6 fruit fly cellular contexts compared by ENCODE assay signal in the genomic region with DNA sequence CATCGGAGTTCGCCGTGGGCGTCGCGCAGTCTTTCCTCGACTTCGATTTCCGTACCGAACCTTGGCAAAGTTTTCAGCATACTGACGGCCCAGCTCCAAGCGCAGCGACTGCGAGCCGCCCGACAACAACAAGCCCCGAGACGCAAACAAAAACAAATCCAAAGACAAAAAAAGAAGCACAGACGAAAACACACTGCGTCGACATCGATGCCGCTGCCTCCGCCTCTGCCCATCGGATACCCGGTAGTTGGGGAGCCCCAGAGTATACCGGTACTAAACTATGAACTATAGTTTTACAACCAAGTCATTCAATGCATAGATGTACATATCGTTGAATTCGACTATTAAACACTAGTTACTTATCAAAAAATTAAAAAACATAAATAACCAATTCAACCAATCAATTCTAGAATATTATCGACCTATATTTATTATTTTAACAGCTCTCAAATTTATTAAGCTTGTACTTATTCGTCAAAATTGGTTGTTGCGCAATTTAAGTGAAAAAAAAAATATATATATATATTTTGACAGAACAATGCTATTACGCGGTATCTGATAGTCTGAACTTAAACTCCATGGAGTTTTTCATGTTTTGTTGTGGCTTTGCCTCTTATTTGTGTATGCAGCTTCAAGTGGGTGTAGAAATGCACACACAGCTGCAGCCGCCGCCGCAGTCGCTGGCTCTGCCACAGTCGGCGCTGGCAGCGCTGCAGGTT.
TF ChIP-seq lines count a peak whose summit lies in the region.

No protein-coding gene starts in this region.

- TF ChIP-seq CTCF in whole organism, embryonic (GFP tag; optimal IDR thresholded peaks at IDR 0.05; lab: Kevin White, UChicago), result peak; percentile 31

TF ChIP-seq in whole organism, 6 proteins besides CTCF, POLR2A, EP300 and RAD21:
- TF ChIP-seq pan (optimal IDR thresholded peaks at IDR 0.05; lab: Kevin White, UChicago) (peak; percentile 86), usp (GFP tag; optimal IDR thresholded peaks at IDR 0.05; lab: Kevin White, UChicago) (no peak), Dll (optimal IDR thresholded peaks at IDR 0.05; lab: Kevin White, UChicago) (no peak)

TF ChIP-seq in whole organism, adult, 20 proteins besides CTCF, POLR2A, EP300 and RAD21:
- TF ChIP-seq ovo (GFP tag; optimal IDR thresholded peaks at IDR 0.05; lab: Kevin White, UChicago) (no peak), pad (GFP tag; optimal IDR thresholded peaks at IDR 0.05; lab: Kevin White, UChicago) (peak; percentile 16), kay (GFP tag; lab: Kevin White, UChicago; ENCODE audit: borderline replicate concordance) (no peak), cic (GFP tag; optimal IDR thresholded peaks at IDR 0.05; lab: Kevin White, UChicago) (no peak), cnc (optimal IDR thresholded peaks at IDR 0.05; lab: Kevin White, UChicago) (no peak), bab1 (GFP tag; optimal IDR thresholded peaks at IDR 0.05; lab: Kevin White, UChicago) (peak; percentile 14), CG7101 (tag; optimal IDR thresholded peaks at IDR 0.05; lab: Kevin White, UChicago) (no peak), CG33017 (tag; optimal IDR thresholded peaks at IDR 0.05; lab: Kevin White, UChicago) (no peak), CG7045 (GFP tag; optimal IDR thresholded peaks at IDR 0.05; lab: Kevin White, UChicago) (peak; percentile 10), tj (GFP tag; optimal IDR thresholded peaks at IDR 0.05; lab: Kevin White, UChicago) (peak; percentile 19)

TF ChIP-seq in whole organism, embryonic, 481 proteins besides CTCF, POLR2A, EP300 and RAD21 (continues in another document):
- TF ChIP-seq tna (GFP tag; IDR thresholded peaks at IDR 0.05; lab: Robert Waterston, UW; ENCODE audit: partially characterized antibody), result no peak
- TF ChIP-seq CG6765 (GFP tag; optimal IDR thresholded peaks at IDR 0.05; lab: Kevin White, UChicago), result peak; percentile 28
- peak; percentile 86 for TF ChIP-seq Oli (tag; optimal IDR thresholded peaks at IDR 0.05; lab: Kevin White, UChicago)
- TF ChIP-seq CG8388 (GFP tag; optimal IDR thresholded peaks at IDR 0.05; lab: Kevin White, UChicago), result peak; percentile 86
- no peak; the same call in 1 of the 2 replicates for TF ChIP-seq CG32767 (GFP tag; IDR thresholded peaks at IDR 0.05; lab: Robert Waterston, UW)
- TF ChIP-seq Rx (GFP tag; IDR thresholded peaks at IDR 0.05; lab: Robert Waterston, UW), result 0 out of 2 replicates have a peak, but pooled peaks have one; percentile 20
- TF ChIP-seq btn (GFP tag; optimal IDR thresholded peaks at IDR 0.05; lab: Kevin White, UChicago), result no peak
- TF ChIP-seq CG13123 (GFP tag; optimal IDR thresholded peaks at IDR 0.05; lab: Kevin White, UChicago), result peak; percentile 59
- TF ChIP-seq eyg (GFP tag; optimal IDR thresholded peaks at IDR 0.05; lab: Kevin White, UChicago), result no peak
- TF ChIP-seq CG4617 (GFP tag; optimal IDR thresholded peaks at IDR 0.05; lab: Kevin White, UChicago; ENCODE audit: borderline replicate concordance), result peak; percentile 41
- peak; percentile 69 for TF ChIP-seq Hsf (GFP tag; optimal IDR thresholded peaks at IDR 0.05; lab: Kevin White, UChicago)
- TF ChIP-seq CG13287 (GFP tag; IDR thresholded peaks at IDR 0.05; lab: Robert Waterston, UW; ENCODE audit: partially characterized antibody), result no peak
- TF ChIP-seq odd (GFP tag; optimal IDR thresholded peaks at IDR 0.05; lab: Kevin White, UChicago), result peak; percentile 77
- no peak for TF ChIP-seq CG17912 (GFP tag; optimal IDR thresholded peaks at IDR 0.05; lab: Kevin White, UChicago)
- no peak for TF ChIP-seq Dp (GFP tag; optimal IDR thresholded peaks at IDR 0.05; lab: Kevin White, UChicago)
- peak; percentile 56 for TF ChIP-seq kay (GFP tag; optimal IDR thresholded peaks at IDR 0.05; lab: Kevin White, UChicago)

TF ChIP-seq in whole organism, prepupa, 60 proteins besides CTCF, POLR2A, EP300 and RAD21 (continues in another document):
- TF ChIP-seq Met (GFP tag; optimal IDR thresholded peaks at IDR 0.05; lab: Kevin White, UChicago) (peak; percentile 60), CG34406 (GFP tag; optimal IDR thresholded peaks at IDR 0.05; lab: Kevin White, UChicago) (peak; percentile 71), topi (GFP tag; optimal IDR thresholded peaks at IDR 0.05; lab: Kevin White, UChicago) (peak; percentile 70), ss (GFP tag; optimal IDR thresholded peaks at IDR 0.05; lab: Kevin White, UChicago) (peak; percentile 83 to 89), CG6276 (GFP tag; optimal IDR thresholded peaks at IDR 0.05; lab: Kevin White, UChicago) (peak; percentile 91), CG3032 (tag; optimal IDR thresholded peaks at IDR 0.05; lab: Kevin White, UChicago) (peak; percentile 79), CG10631 (GFP tag; optimal IDR thresholded peaks at IDR 0.05; lab: Kevin White, UChicago) (peak; percentile 86), Eip75B (GFP tag; optimal IDR thresholded peaks at IDR 0.05; lab: Kevin White, UChicago) (peak; percentile 73), lz (GFP tag; optimal IDR thresholded peaks at IDR 0.05; lab: Kevin White, UChicago) (peak; percentile 58), CG8119 (GFP tag; IDR thresholded peaks at IDR 0.05; lab: Robert Waterston, UW) (peak; percentile 82), Lpt (GFP tag; optimal IDR thresholded peaks at IDR 0.05; lab: Kevin White, UChicago) (peak; percentile 87), acj6 (GFP tag; optimal IDR thresholded peaks at IDR 0.05; lab: Kevin White, UChicago) (peak; percentile 83), CG8632 (GFP tag; optimal IDR thresholded peaks at IDR 0.05; lab: Kevin White, UChicago) (peak; percentile 77), Hr39 (GFP tag; optimal IDR thresholded peaks at IDR 0.05; lab: Kevin White, UChicago) (peak; percentile 40), CG15336 (GFP tag; IDR thresholded peaks at IDR 0.05; lab: Robert Waterston, UW) (peak; percentile 72; the same call in 1 of the 2 replicates), CG6854 (GFP tag; optimal IDR thresholded peaks at IDR 0.05; lab: Kevin White, UChicago) (peak; percentile 26), salr (GFP tag; optimal IDR thresholded peaks at IDR 0.05; lab: Kevin White, UChicago) (peak in 1 of 2 experiments; percentile 96), Eip78C (GFP tag; lab: Kevin White, UChicago) (peak; percentile 97)

TF ChIP-seq in whole organism, pupa, 21 proteins besides CTCF, POLR2A, EP300 and RAD21 (continues in another document):
- TF ChIP-seq Pif1A (GFP tag; optimal IDR thresholded peaks at IDR 0.05; lab: Kevin White, UChicago) (peak; percentile 81), CG17806 (tag; optimal IDR thresholded peaks at IDR 0.05; lab: Kevin White, UChicago) (peak; percentile 68), CG4496 (GFP tag; IDR thresholded peaks at IDR 0.05; lab: Robert Waterston, UW) (peak; percentile 73; the same call in 2 of the 3 replicates), Pif1B (GFP tag; optimal IDR thresholded peaks at IDR 0.05; lab: Kevin White, UChicago) (peak; percentile 63), CG10348 (GFP tag; IDR thresholded peaks at IDR 0.05; lab: Robert Waterston, UW) (peak; percentile 65), CG13204 (GFP tag; optimal IDR thresholded peaks at IDR 0.05; lab: Kevin White, UChicago) (peak; percentile 81), CG9948 (tag; optimal IDR thresholded peaks at IDR 0.05; lab: Kevin White, UChicago) (peak; percentile 79), D1 (tag; optimal IDR thresholded peaks at IDR 0.05; lab: Kevin White, UChicago) (peak; percentile 72), Snoo (tag; optimal IDR thresholded peaks at IDR 0.05; lab: Kevin White, UChicago) (peak; percentile 62), CG8301 (tag; optimal IDR thresholded peaks at IDR 0.05; lab: Kevin White, UChicago) (peak; percentile 87), rn (GFP tag; IDR thresholded peaks at IDR 0.05; lab: Robert Waterston, UW) (no peak), CG12605 (GFP tag; IDR thresholded peaks at IDR 0.05; lab: Robert Waterston, UW) (peak; percentile 31; the same call in 1 of the 2 replicates), CG15710 (tag; optimal IDR thresholded peaks at IDR 0.05; lab: Kevin White, UChicago) (peak; percentile 78), CG34367 (tag; optimal IDR thresholded peaks at IDR 0.05; lab: Kevin White, UChicago) (peak; percentile 63), gl (tag; optimal IDR thresholded peaks at IDR 0.05; lab: Kevin White, UChicago) (peak; percentile 45), Ets98B (GFP tag; IDR thresholded peaks at IDR 0.05; lab: Robert Waterston, UW) (peak; percentile 76), CG8159 (tag; optimal IDR thresholded peaks at IDR 0.05; lab: Kevin White, UChicago) (peak; percentile 85), EcR (GFP tag; optimal IDR thresholded peaks at IDR 0.05; lab: Kevin White, UChicago) (peak; percentile 22), fd96Ca (GFP tag; IDR thresholded peaks at IDR 0.05; lab: Robert Waterston, UW) (peak; percentile 84)

TF ChIP-seq in whole organism, wandering third instar larva, 38 proteins besides CTCF, POLR2A, EP300 and RAD21:
- peak; percentile 55 for TF ChIP-seq fru (GFP tag; optimal IDR thresholded peaks at IDR 0.05; lab: Kevin White, UChicago)
- peak; percentile 26 for TF ChIP-seq rgr (GFP tag; optimal IDR thresholded peaks at IDR 0.05; lab: Kevin White, UChicago)
- TF ChIP-seq foxo (GFP tag; optimal IDR thresholded peaks at IDR 0.05; lab: Kevin White, UChicago), result peak in 1 of 2 experiments; percentile 67
- TF ChIP-seq HLH106 (tag; optimal IDR thresholded peaks at IDR 0.05; lab: Kevin White, UChicago), result peak; percentile 37
- TF ChIP-seq br (GFP tag; optimal IDR thresholded peaks at IDR 0.05; lab: Kevin White, UChicago), result peak; percentile 10
- TF ChIP-seq jim (GFP tag; optimal IDR thresholded peaks at IDR 0.05; lab: Kevin White, UChicago), result no peak
- TF ChIP-seq woc (GFP tag; optimal IDR thresholded peaks at IDR 0.05; lab: Kevin White, UChicago), result peak; percentile 67
- peak; percentile 11 for TF ChIP-seq dmrt93B (GFP tag; optimal IDR thresholded peaks at IDR 0.05; lab: Kevin White, UChicago)
- peak; percentile 51 for TF ChIP-seq h (GFP tag; optimal IDR thresholded peaks at IDR 0.05; lab: Kevin White, UChicago)
- TF ChIP-seq ey (GFP tag; optimal IDR thresholded peaks at IDR 0.05; lab: Kevin White, UChicago), result peak; percentile 15
- peak; percentile 43 for TF ChIP-seq Sp1 (GFP tag; optimal IDR thresholded peaks at IDR 0.05; lab: Kevin White, UChicago)
- TF ChIP-seq Hnf4 (GFP tag; optimal IDR thresholded peaks at IDR 0.05; lab: Kevin White, UChicago), result no peak
- peak; percentile 51 for TF ChIP-seq psq (GFP tag; optimal IDR thresholded peaks at IDR 0.05; lab: Kevin White, UChicago)
- no peak for TF ChIP-seq brk (GFP tag; optimal IDR thresholded peaks at IDR 0.05; lab: Kevin White, UChicago)
- peak; percentile 55 for TF ChIP-seq sv (GFP tag; optimal IDR thresholded peaks at IDR 0.05; lab: Kevin White, UChicago)
- TF ChIP-seq Dfd (GFP tag; optimal IDR thresholded peaks at IDR 0.05; lab: Kevin White, UChicago), result no peak
- TF ChIP-seq OdsH (GFP tag; optimal IDR thresholded peaks at IDR 0.05; lab: Kevin White, UChicago), result peak; percentile 38
